Worm (Caenorhabditis elegans) whole organism, L4 larva: ENCODE measurements around the gene K01H12.4.

Experiments
- mxl-3 ChIP-seq: fragments of 200-800 bp; sonication (Bioruptor generic); optimal IDR thresholded peaks from 2 replicates; lab custom pipeline; 2018; ENCODE audit warnings: mild to moderate bottlenecking, missing genetic modification characterization, missing compliant biosample characterization
- nhr-111 ChIP-seq: fragments of 200-800 bp; sonication (Bioruptor generic); optimal IDR thresholded peaks from 2 replicates; lab custom pipeline; 2018; ENCODE audit warnings: mild to moderate bottlenecking, missing genetic modification characterization, missing compliant biosample characterization
- nhr-48 ChIP-seq: sonication (generic microtip); optimal IDR thresholded peaks from 2 replicates; lab custom pipeline; 2016; ENCODE audit warnings: mild to moderate bottlenecking, missing genetic modification characterization, missing compliant biosample characterization

- TF ChIP-seq mxl-3 (GFP tag; lab: Kevin White, UChicago): no peak
- TF ChIP-seq nhr-111 (GFP tag; lab: Kevin White, UChicago): no peak
- TF ChIP-seq nhr-48 (tag; lab: Kevin White, UChicago): no peak
Observed at ce11 chrIV:9738194-9738593, 25.3 kb downstream of the K01H12.4 start, which contains the start of gene C28D4.10.
